Worm (Caenorhabditis elegans): ENCODE measurements around the gene sri-2.

- TF ChIP-seq ztf-11 (tag; optimal IDR thresholded peaks at IDR 0.05), result no peak
- no peak for TF ChIP-seq nfya-1 (tag; optimal IDR thresholded peaks at IDR 0.05; ENCODE audit: insufficient read depth)
- TF ChIP-seq jun-1 (tag; optimal IDR thresholded peaks at IDR 0.05), result no peak
- peak; percentile 76 for TF ChIP-seq pqm-1 (tag; optimal IDR thresholded peaks at IDR 0.05)
- TF ChIP-seq nhr-25 (tag; optimal IDR thresholded peaks at IDR 0.05), result no peak
- TF ChIP-seq ceh-16 (tag; optimal IDR thresholded peaks at IDR 0.05), result no peak
- TF ChIP-seq eor-1 (tag; optimal IDR thresholded peaks at IDR 0.05), result no peak
- no peak for TF ChIP-seq nhr-76 (tag; optimal IDR thresholded peaks at IDR 0.05)
- TF ChIP-seq unc-62 (GFP tag; optimal IDR thresholded peaks at IDR 0.05), result no peak
- no peak for TF ChIP-seq fos-1 (tag; optimal IDR thresholded peaks at IDR 0.05)
- TF ChIP-seq zag-1 (tag; optimal IDR thresholded peaks at IDR 0.05), result no peak
Observed at ce11 chrV:15978232-15978764, 13.3 kb upstream of the sri-2 start, which contains the start of gene oac-20.

Data from whole organism, L3 larva.